Worm (Caenorhabditis elegans) whole organism, L4 larva: ENCODE data around the gene F54F12.1.

Source experiments
- aly-2 ChIP-seq: sonication (generic microtip); optimal IDR thresholded peaks from 2 replicates; lab custom pipeline; 2018; ENCODE audit warnings: missing biosample characterization, missing genetic modification characterization
- ceh-82 ChIP-seq: sonication (generic microtip); optimal IDR thresholded peaks from 2 replicates; lab custom pipeline; 2017; ENCODE audit warnings: missing biosample characterization, missing genetic modification characterization
- ces-1 ChIP-seq: fragments of 150-350 bp; sonication (generic microtip); optimal IDR thresholded peaks from 4 replicates; lab custom pipeline; 2014; ENCODE audit warnings: missing biosample characterization, missing genetic modification reagents, missing genetic modification characterization
- gei-8 ChIP-seq: fragments of 200-800 bp; sonication (Bioruptor generic); optimal IDR thresholded peaks from 2 replicates; lab custom pipeline; 2018; ENCODE audit warnings: mild to moderate bottlenecking, missing genetic modification characterization, missing compliant biosample characterization
- mdl-1 ChIP-seq, 2 experiments: fragments of 150-350 bp in 1 of 2; sonication (generic microtip) in 1 of 2; optimal IDR thresholded peaks; 2 replicates each; lab custom pipeline; 2014 to 2017; ENCODE audit warnings: missing biosample characterization in 2 of 2, missing genetic modification characterization in 2 of 2
- nhr-11 ChIP-seq: fragments of 150-350 bp; optimal IDR thresholded peaks from 2 replicates; lab custom pipeline; 2014; ENCODE audit warnings: missing biosample characterization, missing genetic modification characterization
- nhr-25 ChIP-seq: sonication (generic microtip); optimal IDR thresholded peaks from 2 replicates; lab custom pipeline; 2017; ENCODE audit warnings: missing genetic modification characterization, mild to moderate bottlenecking, missing compliant biosample characterization, antibody characterized with exemption, moderate library complexity, borderline replicate concordance; ENCODE audit not compliant: insufficient read depth
- nhr-28 ChIP-seq: fragments of 150-350 bp; optimal IDR thresholded peaks from 2 replicates; lab custom pipeline; 2014; ENCODE audit warnings: missing biosample characterization, missing genetic modification characterization
- nhr-77 ChIP-seq: fragments of 150-350 bp; optimal IDR thresholded peaks from 2 replicates; lab custom pipeline; 2014; ENCODE audit warnings: missing biosample characterization, missing genetic modification characterization
- php-3 ChIP-seq: fragments of 200-800 bp; sonication (Bioruptor generic); IDR thresholded peaks from 2 replicates; pipeline ENCODE4 v1.3.6; 2022; ENCODE audit warnings: missing genetic modification reagents, missing genetic modification characterization, missing compliant biosample characterization
- spr-3 ChIP-seq: fragments of 200-800 bp; sonication (Bioruptor generic); optimal IDR thresholded peaks from 2 replicates; lab custom pipeline; 2018; ENCODE audit warnings: mild to moderate bottlenecking, missing genetic modification characterization, missing compliant biosample characterization

ce11 chrIII:13032429-13033018 is 22.7 kb downstream of the F54F12.1 start:
- no peak for TF ChIP-seq nhr-77
- TF ChIP-seq nhr-28 (tag; lab: Kevin White, UChicago), result no peak
- no peak for TF ChIP-seq gei-8 (GFP tag; lab: Kevin White, UChicago)
- TF ChIP-seq ceh-82, result no peak
- TF ChIP-seq mdl-1 (tag; optimal IDR thresholded peaks at IDR 0.05; lab: Kevin White, UChicago), result no peak
- peak; percentile 54; the same call in 1 of the 2 replicates for TF ChIP-seq php-3 (GFP tag; lab: Robert Waterston, UW)
- TF ChIP-seq spr-3 (GFP tag; lab: Kevin White, UChicago), result no peak
- no peak for TF ChIP-seq nhr-25
- TF ChIP-seq nhr-11, result no peak
- TF ChIP-seq aly-2 (tag; lab: Kevin White, UChicago), result no peak
- no peak for TF ChIP-seq ces-1 (GFP tag; lab: Kevin White, UChicago)
